Worm (Caenorhabditis elegans) whole organism, young adult: Measurements from ENCODE around the gene ifg-1.

ENCODE experiments used
- C06A6.2 ChIP-seq: fragments of 200-800 bp; sonication (Bioruptor generic); conservative IDR thresholded peaks from 2 replicates; pipeline ENCODE4 v1.3.6; 2022; ENCODE audit warnings: missing genetic modification characterization, missing compliant biosample characterization
- ccch-3 ChIP-seq: fragments of 200-800 bp; sonication (Bioruptor generic); optimal IDR thresholded peaks from 2 replicates; lab custom pipeline; 2018; ENCODE audit warnings: mild to moderate bottlenecking, missing genetic modification characterization, missing compliant biosample characterization
- let-607 ChIP-seq, 2 experiments: fragments of 200-800 bp in 1 of 2; sonication (Bioruptor generic) in 1 of 2; sonication (generic microtip) in 1 of 2; optimal IDR thresholded peaks; 2 replicates each; lab custom pipeline; 2016 to 2018; ENCODE audit warnings: mild to moderate bottlenecking in 2 of 2, missing compliant biosample characterization in 2 of 2, missing genetic modification characterization in 2 of 2, moderate library complexity in 2 of 2, missing genotype in 1 of 2

ce11 chrII:8246476-8246875 lies 29.5 kb downstream of the ifg-1 start, which contains the start of gene F35C11.3:
- TF ChIP-seq C06A6.2 (GFP tag; lab: Robert Waterston, UW), result no peak
- TF ChIP-seq let-607 (tag; optimal IDR thresholded peaks at IDR 0.05; lab: Kevin White, UChicago), result no peak
- no peak for TF ChIP-seq ccch-3 (GFP tag; lab: Kevin White, UChicago)
